Fruit fly (Drosophila melanogaster) whole organism, pupa: Measurements from ENCODE around the gene Lsd-1.

ENCODE experiments used
- CG13204 ChIP-seq: fragments of 200-800 bp; sonication (Bioruptor generic); optimal IDR thresholded peaks from 2 replicates; lab custom pipeline; 2018; ENCODE audit warnings: missing biosample characterization, mild to moderate bottlenecking, missing genetic modification characterization, moderate library complexity
- CG15710 ChIP-seq: fragments of 200-800 bp; sonication (Bioruptor generic); optimal IDR thresholded peaks from 2 replicates; lab custom pipeline; 2018; ENCODE audit warnings: missing biosample characterization, mild to moderate bottlenecking, missing genetic modification characterization, moderate library complexity
- CG34367 ChIP-seq: fragments of 200-800 bp; sonication (Bioruptor generic); optimal IDR thresholded peaks from 2 replicates; lab custom pipeline; 2018; ENCODE audit warnings: missing biosample characterization, mild to moderate bottlenecking, missing genetic modification characterization
- CG8301 ChIP-seq: fragments of 200-800 bp; sonication (Bioruptor generic); optimal IDR thresholded peaks from 2 replicates; lab custom pipeline; 2018; ENCODE audit warnings: missing biosample characterization, mild to moderate bottlenecking, missing genetic modification characterization
- EcR ChIP-seq: fragments of 200-800 bp; sonication (Bioruptor generic); optimal IDR thresholded peaks from 3 replicates; lab custom pipeline; 2019; ENCODE audit warnings: missing biosample characterization, missing genetic modification characterization, mild to moderate bottlenecking, moderate library complexity, missing genetic modification reagents
- Pif1B ChIP-seq: fragments of 200-800 bp; sonication (Bioruptor generic); optimal IDR thresholded peaks from 3 replicates; lab custom pipeline; 2016; ENCODE audit warnings: missing biosample characterization, missing genetic modification characterization
- fd96Ca ChIP-seq: fragments of 200-800 bp; sonication (Bioruptor generic); IDR thresholded peaks from 3 replicates; pipeline ENCODE4 v1.3.6; 2022; ENCODE audit warnings: missing biosample characterization, missing genetic modification characterization

- no peak for TF ChIP-seq CG15710 (tag; lab: Kevin White, UChicago)
- TF ChIP-seq CG8301 (tag; lab: Kevin White, UChicago), result peak; percentile 6
- TF ChIP-seq CG34367 (tag; lab: Kevin White, UChicago), result no peak
- TF ChIP-seq Pif1B, result peak; percentile 35
- no peak for TF ChIP-seq EcR
- no peak for TF ChIP-seq CG13204 (GFP tag; lab: Kevin White, UChicago)
- TF ChIP-seq fd96Ca (GFP tag; lab: Robert Waterston, UW), result peak; percentile 54; the same call in 2 of the 3 replicates
These were observed 28.9 kb upstream of the Lsd-1 start for dm6 chr3R:23734573-23735404.
